Fruit fly (Drosophila melanogaster) whole organism, embryonic: Measurements from ENCODE around the gene RpS28b.
A peak's percentile ranks its signal among the peaks of the same experiment; 100 is the strongest.

Experiments used
- Adf1 ChIP-seq: fragments of 200-800 bp; sonication (Bioruptor generic); IDR thresholded peaks from 2 replicates; pipeline ENCODE4 v1.3.6; 2022; ENCODE audit warnings: missing biosample characterization, missing genetic modification characterization
- BtbVII ChIP-seq: fragments of 200-800 bp; sonication (Bioruptor generic); optimal IDR thresholded peaks from 3 replicates; lab custom pipeline; 2017; ENCODE audit warnings: missing biosample characterization, mild to moderate bottlenecking, missing genetic modification characterization
- CG12155 ChIP-seq: fragments of 200-800 bp; sonication (Bioruptor generic); optimal IDR thresholded peaks from 3 replicates; lab custom pipeline; 2016; ENCODE audit warnings: missing biosample characterization, missing genetic modification characterization
- CG12219 ChIP-seq: fragments of 200-800 bp; sonication (Bioruptor generic); optimal IDR thresholded peaks from 3 replicates; lab custom pipeline; 2018; ENCODE audit warnings: missing biosample characterization, mild to moderate bottlenecking, missing genetic modification characterization
- CG12299 ChIP-seq: fragments of 200-800 bp; sonication (Bioruptor generic); optimal IDR thresholded peaks from 2 replicates; lab custom pipeline; 2018; ENCODE audit warnings: missing biosample characterization, mild to moderate bottlenecking, missing genetic modification characterization
- CG12744 ChIP-seq: fragments of 200-800 bp; sonication (Bioruptor generic); optimal IDR thresholded peaks from 2 replicates; lab custom pipeline; 2016; ENCODE audit warnings: missing biosample characterization, missing genetic modification characterization
- CG13123 ChIP-seq: fragments of 200-800 bp; sonication (Bioruptor generic); optimal IDR thresholded peaks from 2 replicates; lab custom pipeline; 2016; ENCODE audit warnings: missing biosample characterization, missing genetic modification characterization
- CG13894 ChIP-seq: fragments of 200-800 bp; sonication (Bioruptor generic); optimal IDR thresholded peaks from 3 replicates; lab custom pipeline; 2018; ENCODE audit warnings: missing biosample characterization, mild to moderate bottlenecking, missing genetic modification characterization, moderate library complexity
- CG15269 ChIP-seq: fragments of 200-800 bp; sonication (Bioruptor generic); optimal IDR thresholded peaks from 2 replicates; lab custom pipeline; 2018; ENCODE audit warnings: missing biosample characterization, mild to moderate bottlenecking, missing genetic modification characterization, moderate library complexity
- CG15514 ChIP-seq: fragments of 200-800 bp; sonication (Bioruptor generic); optimal IDR thresholded peaks from 3 replicates; lab custom pipeline; 2017; ENCODE audit warnings: missing biosample characterization, missing genetic modification characterization, mild to moderate bottlenecking, moderate library complexity, missing genetic modification reagents
- CG1603 ChIP-seq: fragments of 200-800 bp; sonication (Bioruptor generic); optimal IDR thresholded peaks from 2 replicates; lab custom pipeline; 2019; ENCODE audit warnings: missing biosample characterization, mild to moderate bottlenecking, missing genetic modification characterization, moderate library complexity
- CG17361 ChIP-seq: fragments of 200-800 bp; sonication (Bioruptor generic); IDR thresholded peaks from 3 replicates; pipeline ENCODE4 v1.3.6; 2022; ENCODE audit warnings: missing biosample characterization, missing genetic modification characterization
- CG18262 ChIP-seq: fragments of 200-800 bp; optimal IDR thresholded peaks from 3 replicates; lab custom pipeline; 2019; ENCODE audit warnings: missing biosample characterization, mild to moderate bottlenecking, missing genetic modification characterization, moderate library complexity
- CG18599 ChIP-seq: fragments of 200-800 bp; sonication (Bioruptor generic); optimal IDR thresholded peaks from 3 replicates; lab custom pipeline; 2017; ENCODE audit warnings: missing biosample characterization, missing genetic modification characterization, mild to moderate bottlenecking, moderate library complexity, missing genetic modification reagents
- CG2712 ChIP-seq: fragments of 200-800 bp; optimal IDR thresholded peaks from 3 replicates; lab custom pipeline; 2019; ENCODE audit warnings: missing biosample characterization, mild to moderate bottlenecking, missing genetic modification characterization, moderate library complexity
- CG3163 ChIP-seq: fragments of 200-800 bp; sonication (Bioruptor generic); optimal IDR thresholded peaks from 3 replicates; lab custom pipeline; 2016; ENCODE audit warnings: missing biosample characterization, missing genetic modification characterization
- CG33557 ChIP-seq: fragments of 200-800 bp; sonication (Bioruptor generic); optimal IDR thresholded peaks from 2 replicates; lab custom pipeline; 2019; ENCODE audit warnings: missing biosample characterization, mild to moderate bottlenecking, missing genetic modification characterization, moderate library complexity
- CG34422 ChIP-seq: fragments of 200-800 bp; sonication (Bioruptor generic); IDR thresholded peaks from 3 replicates; pipeline ENCODE4 v1.3.6; 2022; ENCODE audit warnings: missing biosample characterization, missing genetic modification characterization
- CG3847 ChIP-seq: fragments of 200-800 bp; sonication (Bioruptor generic); IDR thresholded peaks from 2 replicates; pipeline ENCODE4 v1.3.6; 2022; ENCODE audit warnings: missing biosample characterization, missing genetic modification characterization
- CG7786 ChIP-seq: fragments of 200-800 bp; sonication (Bioruptor generic); optimal IDR thresholded peaks from 2 replicates; lab custom pipeline; 2016; ENCODE audit warnings: missing biosample characterization, missing genetic modification characterization
- CTCF ChIP-seq: fragments of 200-800 bp; sonication (Bioruptor generic); optimal IDR thresholded peaks from 2 replicates; lab custom pipeline; 2017; ENCODE audit warnings: missing biosample characterization, mild to moderate bottlenecking, missing genetic modification characterization, moderate library complexity
- Deaf1 ChIP-seq: fragments of 200-800 bp; optimal IDR thresholded peaks from 3 replicates; lab custom pipeline; 2019; ENCODE audit warnings: missing biosample characterization, mild to moderate bottlenecking, missing genetic modification characterization, moderate library complexity
- Dip3 ChIP-seq: fragments of 200-800 bp; sonication (Bioruptor generic); optimal IDR thresholded peaks from 3 replicates; lab custom pipeline; 2016; ENCODE audit warnings: missing biosample characterization, missing genetic modification characterization
- Dp ChIP-seq: fragments of 200-800 bp; sonication (Bioruptor generic); optimal IDR thresholded peaks from 2 replicates; lab custom pipeline; 2018; ENCODE audit warnings: missing biosample characterization, mild to moderate bottlenecking, missing genetic modification characterization, moderate library complexity
- E2f2 ChIP-seq: fragments of 200-800 bp; sonication (Bioruptor generic); IDR thresholded peaks from 2 replicates; pipeline ENCODE4 v1.3.6; 2022; ENCODE audit warnings: missing biosample characterization, missing genetic modification characterization
- Ets97D ChIP-seq: fragments of 200-800 bp; sonication (Bioruptor generic); optimal IDR thresholded peaks from 3 replicates; lab custom pipeline; 2016; ENCODE audit warnings: missing biosample characterization, missing genetic modification characterization
- Hr78 ChIP-seq, 2 experiments: fragments of 200-800 bp in 1 of 2; fragments of >200 bp in 1 of 2; sonication (Bioruptor generic) in 1 of 2; optimal IDR thresholded peaks; 2 replicates each; lab custom pipeline; 2017 to 2019; ENCODE audit warnings: missing biosample characterization in 2 of 2, missing genetic modification characterization in 2 of 2, mild to moderate bottlenecking in 1 of 2, moderate library complexity in 1 of 2
- Jarid2 ChIP-seq: fragments of 200-800 bp; sonication (Bioruptor generic); optimal IDR thresholded peaks from 3 replicates; lab custom pipeline; 2017; ENCODE audit warnings: mild to moderate bottlenecking, missing biosample characterization, missing genetic modification reagents, missing genetic modification characterization
- Lhr ChIP-seq: fragments of 200-800 bp; sonication (Bioruptor generic); optimal IDR thresholded peaks from 3 replicates; lab custom pipeline; 2017; ENCODE audit warnings: mild to moderate bottlenecking, missing biosample characterization, missing genetic modification reagents, missing genetic modification characterization
- Opbp ChIP-seq: fragments of 200-800 bp; sonication (Bioruptor generic); IDR thresholded peaks from 3 replicates; pipeline ENCODE4 v1.3.6; 2022; ENCODE audit warnings: missing biosample characterization, missing genetic modification characterization; ENCODE audit not compliant: partially characterized antibody
- Xrp1 ChIP-seq: fragments of 200-800 bp; sonication (Bioruptor generic); IDR thresholded peaks from 2 replicates; pipeline ENCODE4 v1.3.6; 2022; ENCODE audit warnings: missing biosample characterization, missing genetic modification characterization
- chif ChIP-seq, 2 experiments: fragments of 200-800 bp; sonication (Bioruptor generic); optimal IDR thresholded peaks; 3 replicates each; lab custom pipeline; 2016; ENCODE audit warnings: missing biosample characterization in 2 of 2, missing genetic modification characterization in 2 of 2
- jing ChIP-seq: fragments of 200-800 bp; sonication (Bioruptor generic); optimal IDR thresholded peaks from 2 replicates; lab custom pipeline; 2018; ENCODE audit warnings: missing biosample characterization, mild to moderate bottlenecking, missing genetic modification characterization
- klu ChIP-seq: fragments of 200-800 bp; sonication (Bioruptor generic); IDR thresholded peaks from 2 replicates; pipeline ENCODE4 v1.3.6; 2022; ENCODE audit warnings: missing biosample characterization, missing genetic modification characterization
- maf-S ChIP-seq: fragments of 200-800 bp; sonication (Bioruptor generic); optimal IDR thresholded peaks from 2 replicates; lab custom pipeline; 2016; ENCODE audit warnings: missing biosample characterization, missing genetic modification characterization
- mld ChIP-seq: fragments of 200-800 bp; sonication (Bioruptor generic); IDR thresholded peaks from 3 replicates; pipeline ENCODE4 v1.3.6; 2022; ENCODE audit warnings: missing biosample characterization, missing genetic modification characterization; ENCODE audit not compliant: partially characterized antibody
- odd ChIP-seq: fragments of 200-800 bp; sonication (Bioruptor generic); optimal IDR thresholded peaks from 2 replicates; lab custom pipeline; 2017; ENCODE audit warnings: missing biosample characterization, mild to moderate bottlenecking, missing genetic modification characterization
- pan ChIP-seq, 4 experiments: fragments of >200 bp in 3 of 4; fragments of 200-800 bp in 1 of 4; sonication (Bioruptor generic) in 1 of 4; optimal IDR thresholded peaks in 3 of 4; IDR thresholded peaks in 1 of 4; 2 replicates each; pipeline versions ENCODE4 v1.3.6 to Lab custom; 2017 to 2022; ENCODE audit warnings: missing biosample characterization in 2 of 4, missing genetic modification characterization in 2 of 4, mixed read lengths in 1 of 4
- row ChIP-seq: fragments of 200-800 bp; sonication (Bioruptor generic); IDR thresholded peaks from 3 replicates; pipeline ENCODE4 v1.3.6; 2022; ENCODE audit warnings: missing biosample characterization, missing genetic modification characterization
- scrt ChIP-seq: fragments of 200-800 bp; sonication (Bioruptor generic); optimal IDR thresholded peaks from 2 replicates; lab custom pipeline; 2018; ENCODE audit warnings: missing biosample characterization, mild to moderate bottlenecking, missing genetic modification characterization, moderate library complexity
- sd ChIP-seq: fragments of 200-800 bp; sonication (Bioruptor generic); optimal IDR thresholded peaks from 3 replicates; lab custom pipeline; 2018; ENCODE audit warnings: missing biosample characterization, mild to moderate bottlenecking, missing genetic modification characterization, moderate library complexity
- sens ChIP-seq: fragments of 200-800 bp; sonication (Bioruptor generic); peaks from one replicate; lab custom pipeline; 2016; ENCODE audit warnings: missing biosample characterization, missing genetic modification characterization
- sim ChIP-seq: fragments of 200-800 bp; sonication (Bioruptor generic); IDR thresholded peaks from 2 replicates; pipeline ENCODE4 v1.3.6; 2022; ENCODE audit warnings: missing biosample characterization, missing genetic modification characterization
- stwl ChIP-seq: fragments of 200-800 bp; sonication (Bioruptor generic); optimal IDR thresholded peaks from 3 replicates; lab custom pipeline; 2018; ENCODE audit warnings: missing biosample characterization, mild to moderate bottlenecking, missing genetic modification characterization, moderate library complexity
- tgo ChIP-seq: fragments of 200-800 bp; sonication (Bioruptor generic); IDR thresholded peaks from 3 replicates; pipeline ENCODE4 v1.3.6; 2022; ENCODE audit warnings: missing biosample characterization, missing genetic modification characterization
- tx ChIP-seq: fragments of 200-800 bp; sonication (Bioruptor generic); optimal IDR thresholded peaks from 2 replicates; lab custom pipeline; 2016; ENCODE audit warnings: missing biosample characterization, missing genetic modification characterization
- wor ChIP-seq: fragments of 200-800 bp; sonication (Bioruptor generic); IDR thresholded peaks from 2 replicates; pipeline ENCODE4 v1.3.6; 2022; ENCODE audit warnings: missing biosample characterization, missing genetic modification characterization
- zen ChIP-seq: fragments of 200-800 bp; sonication (Bioruptor generic); optimal IDR thresholded peaks from 3 replicates; lab custom pipeline; 2018; ENCODE audit warnings: missing biosample characterization, mild to moderate bottlenecking, missing genetic modification characterization, moderate library complexity
- zf30C ChIP-seq: fragments of 200-800 bp; sonication (Bioruptor generic); optimal IDR thresholded peaks from 3 replicates; lab custom pipeline; 2018; ENCODE audit warnings: missing biosample characterization, mild to moderate bottlenecking, missing genetic modification characterization
- zfh2 ChIP-seq: fragments of 200-800 bp; sonication (Bioruptor generic); optimal IDR thresholded peaks from 2 replicates; lab custom pipeline; 2016; ENCODE audit warnings: missing biosample characterization, missing genetic modification characterization

The RpS28b gene

DNA sequence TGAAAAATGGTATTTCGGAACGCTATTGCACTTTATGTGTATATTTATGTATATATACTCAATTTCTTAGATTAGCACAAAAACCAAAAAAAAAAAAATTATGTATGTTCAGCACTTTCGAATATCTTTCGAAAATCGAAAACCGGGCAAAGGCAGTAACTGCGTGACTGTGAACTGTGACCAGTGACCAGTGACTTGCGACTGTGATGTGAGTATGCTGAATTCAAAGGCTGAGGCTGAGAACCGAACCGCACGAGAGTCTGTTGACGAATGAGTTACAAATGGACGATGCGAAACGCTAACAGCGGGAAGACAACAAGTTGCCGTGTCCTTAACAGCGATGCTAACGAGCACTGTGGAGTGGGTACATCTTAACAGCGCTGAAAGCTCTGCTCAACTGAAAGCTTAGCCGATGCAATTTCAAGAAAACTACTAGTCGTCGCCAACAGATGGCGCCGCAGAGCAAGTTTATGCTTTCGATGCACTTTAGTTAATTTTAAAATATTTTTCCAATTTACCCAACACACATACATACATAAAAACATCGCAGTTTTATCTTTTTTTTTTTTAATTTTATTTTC is 3.8 kb upstream of the RpS28b start, which contains the start of gene CG32700:
Gene CG32700, minus strand, starts transcription at position 274 of the 581 bp plus-strand sequence.
- TF ChIP-seq BtbVII (GFP tag; lab: Kevin White, UChicago): peak; percentile 4
- TF ChIP-seq CG3847: no peak
- peak; percentile 92 for TF ChIP-seq CTCF (GFP tag; lab: Kevin White, UChicago)
- TF ChIP-seq CG17361 (GFP tag; lab: Robert Waterston, UW): no peak
- TF ChIP-seq row (GFP tag; lab: Robert Waterston, UW): no peak
- no peak for TF ChIP-seq sd
- TF ChIP-seq CG13123 (GFP tag; lab: Kevin White, UChicago): no peak
- TF ChIP-seq chif (GFP tag; optimal IDR thresholded peaks at IDR 0.05; lab: Kevin White, UChicago): no peak
- TF ChIP-seq CG7786: no peak
- TF ChIP-seq tx: no peak
- no peak for TF ChIP-seq CG3163 (GFP tag; lab: Kevin White, UChicago)
- TF ChIP-seq wor (GFP tag; lab: Robert Waterston, UW): no peak
- TF ChIP-seq Xrp1 (GFP tag; lab: Robert Waterston, UW): no peak
- no peak for TF ChIP-seq klu (GFP tag; lab: Robert Waterston, UW)
- TF ChIP-seq CG18262: no peak
- TF ChIP-seq CG13894 (tag; lab: Kevin White, UChicago): peak; percentile 25
- TF ChIP-seq Dp (GFP tag; lab: Kevin White, UChicago): no peak
- no peak for TF ChIP-seq pan (optimal IDR thresholded peaks at IDR 0.05; lab: Kevin White, UChicago)
- TF ChIP-seq pan (GFP tag; optimal IDR thresholded peaks at IDR 0.05 in 1 of 2, IDR thresholded peaks at IDR 0.05 in 1 of 2): no peak
- TF ChIP-seq CG12155 (GFP tag; lab: Kevin White, UChicago): no peak
- no peak for TF ChIP-seq Dip3
- peak; percentile 28; the same call in 1 of the 2 replicates for TF ChIP-seq E2f2
- TF ChIP-seq CG15514: no peak
- TF ChIP-seq CG12744 (GFP tag; lab: Kevin White, UChicago): no peak
- peak; percentile 13 for TF ChIP-seq stwl
- TF ChIP-seq zf30C (GFP tag; lab: Kevin White, UChicago): no peak
- peak; percentile 42 for TF ChIP-seq sens
- TF ChIP-seq CG33557 (GFP tag; lab: Kevin White, UChicago): no peak
- TF ChIP-seq sim (GFP tag; lab: Robert Waterston, UW): no peak
- 0 out of 3 replicates have a peak, but pooled peaks have one; percentile 36 for TF ChIP-seq Opbp (GFP tag; lab: Robert Waterston, UW)
- no peak for TF ChIP-seq CG18599 (GFP tag; lab: Kevin White, UChicago)
- TF ChIP-seq Deaf1: peak; percentile 81
- TF ChIP-seq CG2712 (tag; lab: Kevin White, UChicago): no peak
- TF ChIP-seq CG12299 (tag; lab: Kevin White, UChicago): no peak
- TF ChIP-seq maf-S (GFP tag; lab: Kevin White, UChicago): no peak
- TF ChIP-seq CG12219 (GFP tag; lab: Kevin White, UChicago): no peak
- no peak for TF ChIP-seq mld (GFP tag; lab: Robert Waterston, UW)
- no peak for TF ChIP-seq Ets97D (GFP tag; lab: Kevin White, UChicago)
- no peak for TF ChIP-seq CG15269 (tag; lab: Kevin White, UChicago)
- no peak for TF ChIP-seq Lhr (GFP tag; lab: Kevin White, UChicago)
- TF ChIP-seq Jarid2 (GFP tag; lab: Kevin White, UChicago): peak; percentile 21
- TF ChIP-seq zen (tag; lab: Kevin White, UChicago): no peak
- TF ChIP-seq Adf1 (GFP tag; lab: Robert Waterston, UW): no peak
- TF ChIP-seq odd: no peak
- TF ChIP-seq zfh2 (GFP tag; lab: Kevin White, UChicago): no peak
- no peak for TF ChIP-seq CG1603 (tag; lab: Kevin White, UChicago)
- peak; percentile 76 for TF ChIP-seq scrt
- no peak for TF ChIP-seq jing
- no peak for TF ChIP-seq tgo (GFP tag; lab: Robert Waterston, UW)
- no peak for TF ChIP-seq Hr78 (GFP tag; optimal IDR thresholded peaks at IDR 0.05; lab: Kevin White, UChicago)
- TF ChIP-seq CG34422: no peak
